Worm (Caenorhabditis elegans) whole organism, midembryonic: ENCODE results near the gene F13E6.1.

Experiments used
- T22C8.4 ChIP-seq: fragments of 200-800 bp; sonication (Bioruptor generic); IDR thresholded peaks from 2 replicates; pipeline ENCODE4 v1.3.6; 2022; ENCODE audit warnings: missing genetic modification characterization, missing compliant biosample characterization
- cog-1 ChIP-seq: sonication (generic microtip); optimal IDR thresholded peaks from 2 replicates; lab custom pipeline; 2016; ENCODE audit warnings: missing genetic modification characterization, missing compliant biosample characterization
- flt-1 ChIP-seq: fragments of 200-800 bp; sonication (Bioruptor generic); IDR thresholded peaks from 2 replicates; pipeline ENCODE4 v1.3.6; 2022; ENCODE audit warnings: missing genetic modification characterization, missing compliant biosample characterization
- med-1 ChIP-seq: sonication (generic microtip); optimal IDR thresholded peaks from 2 replicates; lab custom pipeline; 2017; ENCODE audit warnings: missing genetic modification characterization, mild to moderate bottlenecking, missing compliant biosample characterization, antibody characterized with exemption, missing genetic modification reagents; ENCODE audit not compliant: insufficient read depth
- ref-1 ChIP-seq: fragments of 200-800 bp; sonication (Bioruptor generic); conservative IDR thresholded peaks from 2 replicates; pipeline ENCODE4 v1.3.6; 2022; ENCODE audit warnings: missing genetic modification reagents, missing genetic modification characterization, missing compliant biosample characterization
- tab-1 ChIP-seq: fragments of 200-800 bp; sonication (Bioruptor generic); IDR thresholded peaks from 2 replicates; pipeline ENCODE4 v1.3.6; 2022; ENCODE audit warnings: missing genetic modification characterization, missing compliant biosample characterization
- ztf-23 ChIP-seq: fragments of 200-800 bp; sonication (Bioruptor generic); IDR thresholded peaks from 2 replicates; pipeline ENCODE4 v1.3.6; 2022; ENCODE audit warnings: missing genetic modification reagents, missing genetic modification characterization, missing compliant biosample characterization

- TF ChIP-seq ztf-23, result no peak
- no peak for TF ChIP-seq tab-1 (GFP tag; lab: Robert Waterston, UW)
- no peak for TF ChIP-seq ref-1 (GFP tag; lab: Robert Waterston, UW)
- TF ChIP-seq med-1, result no peak
- TF ChIP-seq T22C8.4 (GFP tag; lab: Robert Waterston, UW), result no peak
- TF ChIP-seq flt-1, result no peak
- TF ChIP-seq cog-1 (tag; lab: Kevin White, UChicago), result no peak
These were observed 957 bp downstream of the F13E6.1 start for ce11 chrX:10675952-10676351.
